Worm (Caenorhabditis elegans) whole organism, early embryonic: Measurements from ENCODE around the gene clec-79.

Experiments used
- F13C5.2 ChIP-seq: sonication (generic microtip); optimal IDR thresholded peaks from 2 replicates; lab custom pipeline; 2017; ENCODE audit warnings: mild to moderate bottlenecking, missing genetic modification characterization, inconsistent platforms, missing compliant biosample characterization
- hnd-1 ChIP-seq: sonication (generic microtip); optimal IDR thresholded peaks from 2 replicates; lab custom pipeline; 2016; ENCODE audit warnings: missing genetic modification characterization, missing compliant biosample characterization

ce11 chrIV:4014341-4014826 is 41.2 kb downstream of the clec-79 start:
- TF ChIP-seq F13C5.2 (tag; lab: Kevin White, UChicago) (no peak), hnd-1 (tag; lab: Kevin White, UChicago) (no peak)
